Worm (Caenorhabditis elegans): Measurements from ENCODE around the gene btb-17.

DNA sequence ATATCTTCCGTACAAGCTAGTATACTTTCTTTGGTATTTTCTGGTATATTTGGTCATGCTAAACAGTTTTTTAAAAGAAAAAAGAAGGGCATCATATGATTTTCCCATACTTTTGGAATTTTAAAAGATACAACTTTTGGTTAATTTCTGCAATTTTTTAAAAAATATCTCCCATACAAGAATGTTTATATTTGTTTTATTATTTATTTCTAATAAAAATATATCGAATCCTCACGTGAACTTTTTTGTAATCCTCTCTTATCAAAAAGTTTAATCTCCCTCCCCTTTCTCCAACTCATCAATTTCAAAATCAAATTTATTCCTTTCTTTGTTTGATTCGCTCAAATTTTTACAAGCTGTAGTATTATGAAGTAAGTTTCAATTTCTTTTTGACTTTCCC is 12.9 kb upstream of the btb-17 start, which contains the start of gene nep-13:
- TF ChIP-seq sptf-1 (tag; optimal IDR thresholded peaks at IDR 0.05) (no peak), lir-3 (tag; optimal IDR thresholded peaks at IDR 0.05; ENCODE audit: poor library complexity) (no peak), nhr-237 (tag; optimal IDR thresholded peaks at IDR 0.05) (no peak), nhr-76 (tag; optimal IDR thresholded peaks at IDR 0.05) (no peak), nhr-71 (tag; optimal IDR thresholded peaks at IDR 0.05) (no peak), nhr-12 (tag; optimal IDR thresholded peaks at IDR 0.05) (no peak), ets-5 (GFP tag; IDR thresholded peaks at IDR 0.05) (no peak), pqm-1 (tag; optimal IDR thresholded peaks at IDR 0.05) (no peak)

Measured in whole organism, L1 larva.